Fruit fly (Drosophila melanogaster) whole organism, prepupa: ENCODE results near the gene Vajk2.

Source experiments
- Blimp-1 ChIP-seq: fragments of 200-800 bp; sonication (Bioruptor generic); optimal IDR thresholded peaks from 3 replicates; lab custom pipeline; 2017; ENCODE audit warnings: missing biosample characterization, missing genetic modification characterization, mild to moderate bottlenecking, moderate library complexity, missing genetic modification reagents
- CG10631 ChIP-seq: fragments of 200-800 bp; sonication (Bioruptor generic); optimal IDR thresholded peaks from 2 replicates; lab custom pipeline; 2016; ENCODE audit warnings: missing biosample characterization, missing genetic modification characterization
- CG11294 ChIP-seq: fragments of 200-800 bp; sonication (Bioruptor generic); IDR thresholded peaks from 2 replicates; pipeline ENCODE4 v1.3.6; 2022; ENCODE audit warnings: missing biosample characterization, missing genetic modification characterization
- CG11762 ChIP-seq: fragments of 200-800 bp; sonication (Bioruptor generic); optimal IDR thresholded peaks from 3 replicates; lab custom pipeline; 2016; ENCODE audit warnings: missing biosample characterization, missing genetic modification characterization; ENCODE audit not compliant: insufficient read depth
- CG11902 ChIP-seq: fragments of 200-800 bp; sonication (Bioruptor generic); optimal IDR thresholded peaks from 3 replicates; lab custom pipeline; 2016; ENCODE audit warnings: missing biosample characterization, missing genetic modification characterization
- CG15336 ChIP-seq: fragments of 200-800 bp; sonication (Bioruptor generic); IDR thresholded peaks from 2 replicates; pipeline ENCODE4 v1.3.6; 2022; ENCODE audit warnings: missing biosample characterization, missing genetic modification characterization
- CG1621 ChIP-seq: fragments of 200-800 bp; sonication (Bioruptor generic); optimal IDR thresholded peaks from 3 replicates; lab custom pipeline; 2018; ENCODE audit warnings: missing biosample characterization, mild to moderate bottlenecking, missing genetic modification characterization
- CG3032 ChIP-seq: fragments of 200-800 bp; optimal IDR thresholded peaks from 2 replicates; lab custom pipeline; 2019; ENCODE audit warnings: missing biosample characterization, mild to moderate bottlenecking, missing genetic modification characterization, moderate library complexity
- CG31627 ChIP-seq: fragments of 200-800 bp; sonication (Bioruptor generic); optimal IDR thresholded peaks from 3 replicates; lab custom pipeline; 2016; ENCODE audit warnings: missing biosample characterization, missing genetic modification characterization
- CG34406 ChIP-seq: fragments of 200-800 bp; sonication (Bioruptor generic); optimal IDR thresholded peaks from 3 replicates; lab custom pipeline; 2016; ENCODE audit warnings: missing biosample characterization, missing genetic modification characterization
- CG3919 ChIP-seq: fragments of 200-800 bp; sonication (Bioruptor generic); optimal IDR thresholded peaks from 3 replicates; lab custom pipeline; 2016; ENCODE audit warnings: missing biosample characterization, missing genetic modification characterization
- CG6163 ChIP-seq: fragments of 200-800 bp; sonication (Bioruptor generic); IDR thresholded peaks from 3 replicates; pipeline ENCODE4 v1.3.6; 2022; ENCODE audit warnings: missing biosample characterization, missing genetic modification characterization
- CG8119 ChIP-seq: fragments of 200-800 bp; sonication (Bioruptor generic); IDR thresholded peaks from 3 replicates; pipeline ENCODE4 v1.3.6; 2022; ENCODE audit warnings: missing biosample characterization, missing genetic modification characterization
- CG8319 ChIP-seq: fragments of 200-800 bp; sonication (Bioruptor generic); optimal IDR thresholded peaks from 3 replicates; lab custom pipeline; 2016; ENCODE audit warnings: missing biosample characterization, missing genetic modification characterization
- CG8632 ChIP-seq: fragments of 200-800 bp; sonication (Bioruptor generic); optimal IDR thresholded peaks from 3 replicates; lab custom pipeline; 2016; ENCODE audit warnings: missing biosample characterization, missing genetic modification characterization
- Eip75B ChIP-seq: fragments of 200-800 bp; sonication (Bioruptor generic); optimal IDR thresholded peaks from 3 replicates; lab custom pipeline; 2016; ENCODE audit warnings: missing biosample characterization, missing genetic modification characterization
- Eip78C ChIP-seq: fragments of 200-800 bp; sonication (Bioruptor generic); peaks from one replicate; lab custom pipeline; 2016; ENCODE audit warnings: missing biosample characterization, missing genetic modification characterization
- Hr38 ChIP-seq: sonication (Bioruptor generic); optimal IDR thresholded peaks from 2 replicates; lab custom pipeline; 2016; ENCODE audit warnings: missing biosample characterization, missing genetic modification characterization
- Hr39 ChIP-seq: fragments of 200-800 bp; sonication (Bioruptor generic); optimal IDR thresholded peaks from 2 replicates; lab custom pipeline; 2016; ENCODE audit warnings: missing biosample characterization, missing genetic modification characterization
- Hr4 ChIP-seq: fragments of 200-800 bp; sonication (Bioruptor generic); optimal IDR thresholded peaks from 3 replicates; lab custom pipeline; 2016; ENCODE audit warnings: missing biosample characterization, missing genetic modification characterization
- Lpt ChIP-seq: fragments of 200-800 bp; sonication (Bioruptor generic); optimal IDR thresholded peaks from 3 replicates; lab custom pipeline; 2016; ENCODE audit warnings: missing biosample characterization, missing genetic modification characterization
- Met ChIP-seq: fragments of 200-800 bp; sonication (Bioruptor generic); optimal IDR thresholded peaks from 3 replicates; lab custom pipeline; 2016; ENCODE audit warnings: missing biosample characterization, missing genetic modification characterization
- Sox102F ChIP-seq: fragments of 200-800 bp; sonication (Bioruptor generic); optimal IDR thresholded peaks from 2 replicates; lab custom pipeline; 2016; ENCODE audit warnings: missing biosample characterization, mild to moderate bottlenecking, missing genetic modification characterization
- Sox15 ChIP-seq: fragments of 200-800 bp; sonication (Bioruptor generic); optimal IDR thresholded peaks from 3 replicates; lab custom pipeline; 2016; ENCODE audit warnings: missing biosample characterization, missing genetic modification characterization
- achi ChIP-seq: fragments of 200-800 bp; sonication (Bioruptor generic); optimal IDR thresholded peaks from 3 replicates; lab custom pipeline; 2016; ENCODE audit warnings: missing biosample characterization, missing genetic modification characterization
- acj6 ChIP-seq: fragments of 200-800 bp; sonication (Bioruptor generic); optimal IDR thresholded peaks from 3 replicates; lab custom pipeline; 2016; ENCODE audit warnings: missing biosample characterization, missing genetic modification characterization
- dac ChIP-seq: fragments of 200-800 bp; sonication (Bioruptor generic); optimal IDR thresholded peaks from 2 replicates; lab custom pipeline; 2017; ENCODE audit warnings: missing biosample characterization, mild to moderate bottlenecking, missing genetic modification characterization
- eg ChIP-seq: fragments of 200-800 bp; sonication (Bioruptor generic); IDR thresholded peaks from 3 replicates; pipeline ENCODE4 v1.3.6; 2022; ENCODE audit warnings: missing biosample characterization, missing genetic modification characterization
- esn ChIP-seq: fragments of 200-800 bp; sonication (Bioruptor generic); optimal IDR thresholded peaks from 2 replicates; lab custom pipeline; 2016; ENCODE audit warnings: missing biosample characterization, mild to moderate bottlenecking, missing genetic modification characterization, moderate library complexity
- fd59A ChIP-seq: fragments of 200-800 bp; sonication (Bioruptor generic); optimal IDR thresholded peaks from 2 replicates; lab custom pipeline; 2017; ENCODE audit warnings: missing biosample characterization, mild to moderate bottlenecking, missing genetic modification characterization, missing genetic modification reagents
- fd85E ChIP-seq: fragments of 200-800 bp; sonication (Bioruptor generic); optimal IDR thresholded peaks from 3 replicates; lab custom pipeline; 2016; ENCODE audit warnings: missing biosample characterization, missing genetic modification characterization
- lz ChIP-seq: fragments of 200-800 bp; sonication (Bioruptor generic); optimal IDR thresholded peaks from 3 replicates; lab custom pipeline; 2016; ENCODE audit warnings: missing biosample characterization, missing genetic modification characterization
- net ChIP-seq: fragments of 200-800 bp; sonication (Bioruptor generic); optimal IDR thresholded peaks from 3 replicates; lab custom pipeline; 2016; ENCODE audit warnings: missing biosample characterization, missing genetic modification characterization
- pdm3 ChIP-seq: fragments of 200-800 bp; sonication (Bioruptor generic); optimal IDR thresholded peaks from 3 replicates; lab custom pipeline; 2016; ENCODE audit warnings: missing biosample characterization, missing genetic modification characterization
- spab ChIP-seq: fragments of 200-800 bp; sonication (Bioruptor generic); optimal IDR thresholded peaks from 2 replicates; lab custom pipeline; 2017; ENCODE audit warnings: missing biosample characterization, mild to moderate bottlenecking, missing genetic modification characterization, missing genetic modification reagents
- svp ChIP-seq: fragments of 200-800 bp; sonication (Bioruptor generic); peaks from one replicate; lab custom pipeline; 2016; ENCODE audit warnings: missing biosample characterization, missing genetic modification characterization
- topi ChIP-seq: fragments of 200-800 bp; sonication (Bioruptor generic); optimal IDR thresholded peaks from 3 replicates; lab custom pipeline; 2016; ENCODE audit warnings: missing biosample characterization, missing genetic modification characterization

Gene Vajk2

dm6 chr2L:13934542-13935065, at the start of gene Vajk2:
TSS of gene Vajk2 (minus strand) at chr2L:13934692.
- TF ChIP-seq Eip78C (GFP tag; lab: Kevin White, UChicago): peak; percentile 42
- TF ChIP-seq CG15336 (GFP tag; lab: Robert Waterston, UW): 0 out of 2 replicates have a peak, but pooled peaks have one; percentile 16
- TF ChIP-seq Eip75B: no peak
- no peak for TF ChIP-seq CG34406 (GFP tag; lab: Kevin White, UChicago)
- no peak for TF ChIP-seq Met
- no peak for TF ChIP-seq Hr39
- TF ChIP-seq Hr4: no peak
- TF ChIP-seq fd85E (GFP tag; lab: Kevin White, UChicago): no peak
- TF ChIP-seq eg: peak; percentile 42; the same call in 1 of the 3 replicates

DNA sequence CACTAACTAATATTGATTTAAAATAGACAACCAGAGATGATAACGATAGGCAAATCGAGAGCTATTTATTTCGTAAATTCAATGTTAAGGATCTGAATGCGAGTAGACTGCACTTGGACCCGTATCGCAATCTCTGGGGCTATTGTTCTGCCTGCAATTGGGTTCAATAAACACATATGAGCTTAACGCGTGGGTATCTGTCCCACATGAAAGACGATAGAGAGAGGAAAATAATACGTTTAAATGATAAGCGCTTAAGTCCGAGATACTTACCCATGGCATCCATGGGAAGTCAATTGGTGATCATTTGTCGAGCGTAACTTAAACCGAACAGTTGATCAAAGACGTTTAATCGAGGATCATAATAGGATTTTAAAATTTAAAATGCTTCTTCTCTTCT, 45.3 kb upstream of the Vajk2 start, which contains the start of gene NimC2:
TSS of gene NimC2 (plus strand) at position 301 of the 400 bp plus-strand sequence.
- TF ChIP-seq svp (GFP tag; lab: Kevin White, UChicago) (peak; percentile 82), Lpt (no peak)

- TF ChIP-seq spab: no peak
- no peak for TF ChIP-seq CG1621 (tag; lab: Kevin White, UChicago)
- TF ChIP-seq CG31627: no peak
- no peak for TF ChIP-seq CG11762 (GFP tag; lab: Kevin White, UChicago)
- no peak for TF ChIP-seq Met
- TF ChIP-seq CG8119 (GFP tag; lab: Robert Waterston, UW): no peak
- no peak for TF ChIP-seq Sox15 (GFP tag; lab: Kevin White, UChicago)
- no peak for TF ChIP-seq fd59A (GFP tag; lab: Kevin White, UChicago)
- no peak for TF ChIP-seq achi (GFP tag; lab: Kevin White, UChicago)
- TF ChIP-seq acj6 (GFP tag; lab: Kevin White, UChicago): no peak
Observed at dm6 chr2L:13977073-13977472, 42.6 kb upstream of the Vajk2 start, which contains the start of gene Cyp28a5. TSS of gene Cyp28a5 (plus strand) at chr2L:13977302.

DNA sequence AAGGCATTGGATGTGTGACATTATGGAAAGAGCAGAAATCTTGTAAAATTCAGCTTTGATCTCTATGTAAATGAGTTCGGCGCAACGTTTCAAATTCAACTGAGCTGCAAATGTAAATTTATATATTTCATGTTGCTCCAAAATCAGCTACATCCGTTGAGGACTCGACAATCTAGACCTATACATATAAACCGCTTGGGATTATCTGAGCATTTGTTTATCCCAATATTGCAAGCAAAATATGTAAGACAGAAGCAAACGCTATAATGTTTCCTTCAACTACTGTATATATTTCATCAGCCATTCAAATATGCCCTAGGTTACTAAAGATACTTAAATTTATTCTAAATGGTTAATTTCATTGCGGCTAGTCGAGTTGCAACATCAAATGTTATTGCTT, 42.2 kb upstream of the Vajk2 start, which contains the start of gene NimC1:
TSS of gene NimC1 (minus strand) at position 101 of the 400 bp plus-strand sequence.
- TF ChIP-seq CG31627 (no peak), eg (no peak), CG34406 (GFP tag; lab: Kevin White, UChicago) (no peak), Sox102F (no peak), CG11294 (no peak), net (GFP tag; lab: Kevin White, UChicago) (no peak), CG3919 (no peak), topi (GFP tag; lab: Kevin White, UChicago) (no peak), esn (GFP tag; lab: Kevin White, UChicago) (no peak), CG15336 (GFP tag; lab: Robert Waterston, UW) (no peak), fd59A (GFP tag; lab: Kevin White, UChicago) (no peak)

DNA sequence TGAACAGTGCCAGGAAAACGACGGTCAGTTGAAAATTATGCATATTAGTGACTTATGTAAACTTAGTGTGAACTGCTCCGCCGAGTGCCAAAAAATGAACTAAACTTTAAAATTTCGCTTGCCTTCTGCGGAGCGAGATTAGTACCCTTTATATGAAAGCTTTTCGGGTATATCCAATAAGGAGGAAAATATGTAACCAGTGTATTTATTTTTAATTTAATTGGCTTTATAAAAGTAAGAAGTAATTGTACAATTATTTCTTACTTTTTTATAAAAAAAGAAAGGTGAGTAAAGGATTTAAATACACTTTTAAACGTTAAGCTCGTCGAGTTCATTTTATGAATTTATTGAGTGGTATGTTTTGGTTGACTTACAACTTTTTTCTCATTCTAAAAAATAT, 38.4 kb upstream of the Vajk2 start, which contains the start of gene He:
TSS of gene He (minus strand) at position 101 of the 400 bp plus-strand sequence.
- no peak for TF ChIP-seq CG31627
- TF ChIP-seq CG11902 (GFP tag; lab: Kevin White, UChicago): no peak
- no peak for TF ChIP-seq dac (GFP tag; lab: Kevin White, UChicago)
- no peak for TF ChIP-seq CG3032 (tag; lab: Kevin White, UChicago)
- TF ChIP-seq CG10631 (GFP tag; lab: Kevin White, UChicago): no peak
- no peak for TF ChIP-seq CG6163 (GFP tag; lab: Robert Waterston, UW)
- no peak for TF ChIP-seq CG8319 (GFP tag; lab: Kevin White, UChicago)
- no peak for TF ChIP-seq Hr38 (GFP tag; lab: Kevin White, UChicago)
- TF ChIP-seq Sox102F: no peak
- no peak for TF ChIP-seq pdm3
- TF ChIP-seq CG34406 (GFP tag; lab: Kevin White, UChicago): no peak
- TF ChIP-seq Eip78C (GFP tag; lab: Kevin White, UChicago): no peak
- TF ChIP-seq CG8119 (GFP tag; lab: Robert Waterston, UW): no peak
- no peak for TF ChIP-seq CG8632
- no peak for TF ChIP-seq lz
- TF ChIP-seq svp (GFP tag; lab: Kevin White, UChicago): no peak
- no peak for TF ChIP-seq Eip75B
- TF ChIP-seq Blimp-1: no peak
- TF ChIP-seq Met: no peak
